Fruit fly (Drosophila melanogaster) whole organism, embryonic: ENCODE measurements around the gene CG15742.

ENCODE experiments used
- Atf3 ChIP-seq: fragments of 200-800 bp; sonication (Bioruptor generic); optimal IDR thresholded peaks from 3 replicates; lab custom pipeline; 2016; ENCODE audit warnings: missing biosample characterization, missing genetic modification characterization
- CG10274 ChIP-seq: fragments of 200-800 bp; sonication (Bioruptor generic); optimal IDR thresholded peaks from 3 replicates; lab custom pipeline; 2017; ENCODE audit warnings: missing biosample characterization, mild to moderate bottlenecking, missing genetic modification characterization
- CG10979 ChIP-seq: fragments of 200-800 bp; sonication (Bioruptor generic); optimal IDR thresholded peaks from 2 replicates; lab custom pipeline; 2018; ENCODE audit warnings: missing biosample characterization, mild to moderate bottlenecking, missing genetic modification characterization, moderate library complexity
- CG11723 ChIP-seq: fragments of 200-800 bp; sonication (Bioruptor generic); optimal IDR thresholded peaks from 2 replicates; lab custom pipeline; 2017; ENCODE audit warnings: missing biosample characterization, mild to moderate bottlenecking, missing genetic modification characterization
- CG12659 ChIP-seq: fragments of 200-800 bp; sonication (Bioruptor generic); optimal IDR thresholded peaks from 3 replicates; lab custom pipeline; 2017; ENCODE audit warnings: mild to moderate bottlenecking, missing biosample characterization, missing genetic modification reagents, missing genetic modification characterization
- CG12769 ChIP-seq: fragments of 200-800 bp; sonication (Bioruptor generic); optimal IDR thresholded peaks from 2 replicates; lab custom pipeline; 2019; ENCODE audit warnings: missing biosample characterization, mild to moderate bottlenecking, missing genetic modification characterization, moderate library complexity
- CG13624 ChIP-seq: fragments of 200-800 bp; sonication (Bioruptor generic); optimal IDR thresholded peaks from 2 replicates; lab custom pipeline; 2016; ENCODE audit warnings: missing biosample characterization, missing genetic modification characterization
- CG15269 ChIP-seq: fragments of 200-800 bp; sonication (Bioruptor generic); optimal IDR thresholded peaks from 2 replicates; lab custom pipeline; 2018; ENCODE audit warnings: missing biosample characterization, mild to moderate bottlenecking, missing genetic modification characterization, moderate library complexity
- CG18476 ChIP-seq: fragments of 200-800 bp; sonication (Bioruptor generic); optimal IDR thresholded peaks from 2 replicates; lab custom pipeline; 2016; ENCODE audit warnings: missing biosample characterization, mild to moderate bottlenecking, missing genetic modification characterization
- CG32532 ChIP-seq: fragments of 200-800 bp; sonication (Bioruptor generic); IDR thresholded peaks from 2 replicates; pipeline ENCODE4 v1.3.6; 2022; ENCODE audit warnings: missing biosample characterization, missing genetic modification characterization
- CG32767 ChIP-seq: fragments of 200-800 bp; sonication (Bioruptor generic); IDR thresholded peaks from 2 replicates; pipeline ENCODE4 v1.3.6; 2022; ENCODE audit warnings: missing biosample characterization, missing genetic modification characterization
- CG3838 ChIP-seq: fragments of 200-800 bp; sonication (Bioruptor generic); optimal IDR thresholded peaks from 3 replicates; lab custom pipeline; 2016; ENCODE audit warnings: missing biosample characterization, missing genetic modification characterization
- CG4328 ChIP-seq: fragments of 200-800 bp; sonication (Bioruptor generic); optimal IDR thresholded peaks from 3 replicates; lab custom pipeline; 2017; ENCODE audit warnings: missing biosample characterization, missing genetic modification reagents, missing genetic modification characterization
- CG4707 ChIP-seq: fragments of 200-800 bp; sonication (Bioruptor generic); optimal IDR thresholded peaks from 2 replicates; lab custom pipeline; 2018; ENCODE audit warnings: missing biosample characterization, mild to moderate bottlenecking, missing genetic modification characterization, moderate library complexity
- CG6272 ChIP-seq: fragments of 200-800 bp; sonication (Bioruptor generic); IDR thresholded peaks from 2 replicates; pipeline ENCODE4 v1.3.6; 2022; ENCODE audit warnings: missing biosample characterization, missing genetic modification characterization
- CG6765 ChIP-seq: fragments of 200-800 bp; sonication (Bioruptor generic); optimal IDR thresholded peaks from 3 replicates; lab custom pipeline; 2017; ENCODE audit warnings: missing biosample characterization, mild to moderate bottlenecking, missing genetic modification characterization
- CG7786 ChIP-seq: fragments of 200-800 bp; sonication (Bioruptor generic); optimal IDR thresholded peaks from 2 replicates; lab custom pipeline; 2016; ENCODE audit warnings: missing biosample characterization, missing genetic modification characterization
- CG8290 ChIP-seq, 3 experiments: fragments of 200-800 bp; sonication (Bioruptor generic); optimal IDR thresholded peaks; 2 replicates each; lab custom pipeline; 2016 to 2019; ENCODE audit warnings: missing biosample characterization in 3 of 3, missing genetic modification characterization in 3 of 3, mild to moderate bottlenecking in 2 of 3, moderate library complexity in 1 of 3
- CG8924 ChIP-seq: fragments of 200-800 bp; optimal IDR thresholded peaks from 3 replicates; lab custom pipeline; 2019; ENCODE audit warnings: missing biosample characterization, mild to moderate bottlenecking, missing genetic modification characterization, moderate library complexity
- CG8944 ChIP-seq: fragments of 200-800 bp; sonication (Bioruptor generic); optimal IDR thresholded peaks from 3 replicates; lab custom pipeline; 2016; ENCODE audit warnings: missing biosample characterization, missing genetic modification characterization
- D19A ChIP-seq: fragments of 200-800 bp; optimal IDR thresholded peaks from 3 replicates; lab custom pipeline; 2019; ENCODE audit warnings: missing biosample characterization, mild to moderate bottlenecking, missing genetic modification characterization, moderate library complexity
- ERR ChIP-seq: fragments of 200-800 bp; sonication (Bioruptor generic); optimal IDR thresholded peaks from 2 replicates; lab custom pipeline; 2016; ENCODE audit warnings: missing biosample characterization, missing genetic modification characterization
- Fer1 ChIP-seq: fragments of 200-800 bp; sonication (Bioruptor generic); optimal IDR thresholded peaks from 2 replicates; lab custom pipeline; 2017; ENCODE audit warnings: missing biosample characterization, mild to moderate bottlenecking, missing genetic modification characterization
- HLH4C ChIP-seq: fragments of 200-800 bp; sonication (Bioruptor generic); IDR thresholded peaks from 3 replicates; pipeline ENCODE4 v1.3.6; 2022; ENCODE audit warnings: missing biosample characterization, missing genetic modification characterization; ENCODE audit not compliant: partially characterized antibody
- Kr ChIP-seq: fragments of 200-800 bp; sonication (Bioruptor generic); optimal IDR thresholded peaks from 2 replicates; lab custom pipeline; 2017; ENCODE audit warnings: missing biosample characterization, mild to moderate bottlenecking, missing genetic modification characterization
- NC2β ChIP-seq: fragments of 200-800 bp; sonication (Bioruptor generic); optimal IDR thresholded peaks from 2 replicates; lab custom pipeline; 2016; ENCODE audit warnings: missing biosample characterization, missing genetic modification characterization
- Trl ChIP-seq, 3 experiments: fragments of >200 bp in 2 of 3; fragments of 200-800 bp in 1 of 3; sonication (Bioruptor generic) in 1 of 3; optimal IDR thresholded peaks; 2 replicates in 1 of 3; 3 replicates in 2 of 3; lab custom pipeline; 2016 to 2017; ENCODE audit warnings: missing biosample characterization in 1 of 3, missing genetic modification characterization in 1 of 3
- bcd ChIP-seq: fragments of 200-800 bp; sonication (Bioruptor generic); optimal IDR thresholded peaks from 2 replicates; lab custom pipeline; 2017; ENCODE audit warnings: missing biosample characterization, mild to moderate bottlenecking, missing genetic modification characterization
- br ChIP-seq: fragments of >200 bp; optimal IDR thresholded peaks from 2 replicates; lab custom pipeline; 2017
- btn ChIP-seq: fragments of 200-800 bp; sonication (Bioruptor generic); optimal IDR thresholded peaks from 2 replicates; lab custom pipeline; 2016; ENCODE audit warnings: missing biosample characterization, missing genetic modification characterization
- caup ChIP-seq: fragments of 200-800 bp; sonication (Bioruptor generic); optimal IDR thresholded peaks from 3 replicates; lab custom pipeline; 2017; ENCODE audit warnings: missing biosample characterization, mild to moderate bottlenecking, missing genetic modification characterization, moderate library complexity; ENCODE audit not compliant: severe bottlenecking
- chm ChIP-seq: fragments of 200-800 bp; sonication (Bioruptor generic); IDR thresholded peaks from 2 replicates; pipeline ENCODE4 v1.3.6; 2022; ENCODE audit warnings: missing biosample characterization, missing genetic modification characterization
- croc ChIP-seq: fragments of 200-800 bp; sonication (Bioruptor generic); conservative IDR thresholded peaks from 3 replicates; pipeline ENCODE4 v1.3.6; 2022; ENCODE audit warnings: missing biosample characterization, missing genetic modification characterization
- dati ChIP-seq: fragments of 200-800 bp; sonication (Bioruptor generic); IDR thresholded peaks from 2 replicates; pipeline ENCODE4 v1.3.6; 2022; ENCODE audit warnings: missing biosample characterization, missing genetic modification characterization
- ewg ChIP-seq: fragments of 200-800 bp; sonication (Bioruptor generic); optimal IDR thresholded peaks from 3 replicates; lab custom pipeline; 2017; ENCODE audit warnings: mild to moderate bottlenecking, missing biosample characterization, missing genetic modification reagents, missing genetic modification characterization
- exex ChIP-seq: fragments of 200-800 bp; sonication (Bioruptor generic); optimal IDR thresholded peaks from 4 replicates; lab custom pipeline; 2018; ENCODE audit warnings: missing biosample characterization, mild to moderate bottlenecking, missing genetic modification characterization, moderate library complexity
- fd96Cb ChIP-seq: fragments of 200-800 bp; sonication (Bioruptor generic); optimal IDR thresholded peaks from 2 replicates; lab custom pipeline; 2018; ENCODE audit warnings: missing biosample characterization, mild to moderate bottlenecking, missing genetic modification characterization, moderate library complexity
- gsb-n ChIP-seq: fragments of 200-800 bp; sonication (Bioruptor generic); optimal IDR thresholded peaks from 3 replicates; lab custom pipeline; 2018; ENCODE audit warnings: missing biosample characterization, mild to moderate bottlenecking, missing genetic modification characterization
- jumu ChIP-seq: fragments of 200-800 bp; sonication (Bioruptor generic); optimal IDR thresholded peaks from 3 replicates; lab custom pipeline; 2016; ENCODE audit warnings: missing biosample characterization, missing genetic modification characterization
- kni ChIP-seq: fragments of 200-800 bp; sonication (Bioruptor generic); optimal IDR thresholded peaks from 3 replicates; lab custom pipeline; 2017; ENCODE audit warnings: mild to moderate bottlenecking, missing biosample characterization, missing genetic modification reagents, missing genetic modification characterization
- lola ChIP-seq, 3 experiments: fragments of >200 bp in 2 of 3; fragments of 200-800 bp in 1 of 3; sonication (Bioruptor generic) in 1 of 3; optimal IDR thresholded peaks; 2 replicates each; lab custom pipeline; 2017 to 2019; ENCODE audit warnings: missing biosample characterization in 3 of 3, missing genetic modification characterization in 3 of 3, mild to moderate bottlenecking in 1 of 3, moderate library complexity in 1 of 3
- mirr ChIP-seq: fragments of 200-800 bp; sonication (Bioruptor generic); optimal IDR thresholded peaks from 3 replicates; lab custom pipeline; 2018; ENCODE audit warnings: missing biosample characterization, mild to moderate bottlenecking, missing genetic modification characterization
- otp ChIP-seq: fragments of 200-800 bp; sonication (Bioruptor generic); IDR thresholded peaks from 3 replicates; pipeline ENCODE4, ENCODE4 v1.3.6; 2022; ENCODE audit warnings: missing biosample characterization, missing genetic modification characterization
- sd ChIP-seq: fragments of 200-800 bp; sonication (Bioruptor generic); optimal IDR thresholded peaks from 3 replicates; lab custom pipeline; 2018; ENCODE audit warnings: missing biosample characterization, mild to moderate bottlenecking, missing genetic modification characterization, moderate library complexity
- sqz ChIP-seq: fragments of 200-800 bp; sonication (Bioruptor generic); optimal IDR thresholded peaks from 3 replicates; lab custom pipeline; 2018; ENCODE audit warnings: missing biosample characterization, mild to moderate bottlenecking, missing genetic modification characterization
- tio ChIP-seq: fragments of 200-800 bp; sonication (Bioruptor generic); optimal IDR thresholded peaks from 2 replicates; lab custom pipeline; 2017; ENCODE audit warnings: missing biosample characterization, missing genetic modification characterization, inconsistent platforms
- tll ChIP-seq, 2 experiments: fragments of 200-800 bp in 1 of 2; fragments of >200 bp in 1 of 2; sonication (Bioruptor generic) in 1 of 2; optimal IDR thresholded peaks; 2 replicates each; lab custom pipeline; 2017 to 2019; ENCODE audit warnings: missing biosample characterization in 2 of 2, missing genetic modification characterization in 2 of 2, mild to moderate bottlenecking in 1 of 2, moderate library complexity in 1 of 2
- twi ChIP-seq: fragments of 200-800 bp; optimal IDR thresholded peaks from 2 replicates; lab custom pipeline; 2019; ENCODE audit warnings: missing biosample characterization, mild to moderate bottlenecking, missing genetic modification characterization, moderate library complexity
- usp ChIP-seq: fragments of >200 bp; optimal IDR thresholded peaks from 2 replicates; lab custom pipeline; 2017; ENCODE audit warnings: missing biosample characterization, missing genetic modification characterization

CG15742 gene

dm6 chrX:13278468-13278982, 20.2 kb upstream of the CG15742 start (continued):
- peak; percentile 60 for TF ChIP-seq ewg
- TF ChIP-seq CG7786 (GFP tag; lab: Kevin White, UChicago), result no peak
- no peak for TF ChIP-seq twi (tag; lab: Kevin White, UChicago)
- peak; percentile 30 for TF ChIP-seq Fer1 (GFP tag; lab: Kevin White, UChicago)
- TF ChIP-seq mirr, result peak; percentile 29
- TF ChIP-seq Trl (optimal IDR thresholded peaks at IDR 0.05; lab: Kevin White, UChicago), result peak; percentile 76 to 86
- no peak for TF ChIP-seq Trl (GFP tag; optimal IDR thresholded peaks at IDR 0.05; lab: Kevin White, UChicago)
- TF ChIP-seq jumu (GFP tag; lab: Kevin White, UChicago), result no peak
- no peak for TF ChIP-seq dati
- TF ChIP-seq chm (GFP tag; lab: Robert Waterston, UW), result no peak
- peak; percentile 4 for TF ChIP-seq CG12769 (tag; lab: Kevin White, UChicago)
- no peak for TF ChIP-seq CG15269 (tag; lab: Kevin White, UChicago)
- TF ChIP-seq tio (GFP tag; lab: Kevin White, UChicago), result no peak
- no peak for TF ChIP-seq CG3838 (GFP tag; lab: Kevin White, UChicago)
- TF ChIP-seq HLH4C (GFP tag; lab: Robert Waterston, UW), result 0 out of 3 replicates have a peak, but pooled peaks have one; percentile 7
- no peak for TF ChIP-seq CG11723 (GFP tag; lab: Kevin White, UChicago)
- peak in 1 of 3 experiments; percentile 24 for TF ChIP-seq lola (GFP tag; optimal IDR thresholded peaks at IDR 0.05; lab: Kevin White, UChicago)
- TF ChIP-seq croc (GFP tag; lab: Robert Waterston, UW), result no peak
- TF ChIP-seq ERR (GFP tag; lab: Kevin White, UChicago), result peak; percentile 30
- peak; percentile 53 for TF ChIP-seq kni (GFP tag; lab: Kevin White, UChicago)
- TF ChIP-seq D19A (tag; lab: Kevin White, UChicago), result no peak
- no peak for TF ChIP-seq caup (GFP tag; lab: Kevin White, UChicago)
- no peak for TF ChIP-seq Kr (GFP tag; lab: Kevin White, UChicago)
- peak; percentile 2 for TF ChIP-seq exex (tag; lab: Kevin White, UChicago)
- no peak for TF ChIP-seq CG6272 (GFP tag; lab: Robert Waterston, UW)
- TF ChIP-seq sd (tag; lab: Kevin White, UChicago), result peak; percentile 35
- no peak for TF ChIP-seq br (lab: Kevin White, UChicago)
- no peak for TF ChIP-seq fd96Cb (tag; lab: Kevin White, UChicago)
- TF ChIP-seq CG32767 (GFP tag; lab: Robert Waterston, UW), result no peak
- TF ChIP-seq otp, result no peak
- TF ChIP-seq CG8290 (GFP tag; optimal IDR thresholded peaks at IDR 0.05; lab: Kevin White, UChicago), result no peak
- TF ChIP-seq CG8290 (tag; optimal IDR thresholded peaks at IDR 0.05; lab: Kevin White, UChicago), result peak in 1 of 2 experiments; percentile 25
- no peak for TF ChIP-seq usp
- TF ChIP-seq NC2β (GFP tag; lab: Kevin White, UChicago), result no peak
- TF ChIP-seq CG4707, result no peak
- TF ChIP-seq CG18476 (GFP tag; lab: Kevin White, UChicago), result no peak
- no peak for TF ChIP-seq gsb-n (tag; lab: Kevin White, UChicago)
- TF ChIP-seq sqz (GFP tag; lab: Kevin White, UChicago), result peak; percentile 71
- TF ChIP-seq CG8924 (tag; lab: Kevin White, UChicago), result no peak
- no peak for TF ChIP-seq CG12659 (GFP tag; lab: Kevin White, UChicago)
- no peak for TF ChIP-seq CG8944 (GFP tag; lab: Kevin White, UChicago)
- no peak for TF ChIP-seq bcd (GFP tag; lab: Kevin White, UChicago)
- TF ChIP-seq btn (GFP tag; lab: Kevin White, UChicago), result no peak
- TF ChIP-seq tll (GFP tag; optimal IDR thresholded peaks at IDR 0.05; lab: Kevin White, UChicago), result no peak
- no peak for TF ChIP-seq CG4328 (GFP tag; lab: Kevin White, UChicago)
- no peak for TF ChIP-seq CG10274 (GFP tag; lab: Kevin White, UChicago)
- TF ChIP-seq CG13624 (GFP tag; lab: Kevin White, UChicago), result no peak
- no peak for TF ChIP-seq CG10979
- TF ChIP-seq CG32532 (GFP tag; lab: Robert Waterston, UW), result no peak
- peak; percentile 23 for TF ChIP-seq CG6765 (GFP tag; lab: Kevin White, UChicago)
- TF ChIP-seq Atf3 (GFP tag; lab: Kevin White, UChicago), result no peak
